Fruit fly (Drosophila melanogaster) whole organism, pupa: Measurements from ENCODE around the gene nompC.

ENCODE experiments used
- CG13204 ChIP-seq: fragments of 200-800 bp; sonication (Bioruptor generic); optimal IDR thresholded peaks from 2 replicates; lab custom pipeline; 2018; ENCODE audit warnings: missing biosample characterization, mild to moderate bottlenecking, missing genetic modification characterization, moderate library complexity
- CG15710 ChIP-seq: fragments of 200-800 bp; sonication (Bioruptor generic); optimal IDR thresholded peaks from 2 replicates; lab custom pipeline; 2018; ENCODE audit warnings: missing biosample characterization, mild to moderate bottlenecking, missing genetic modification characterization, moderate library complexity
- CG17806 ChIP-seq: fragments of 200-800 bp; sonication (Bioruptor generic); optimal IDR thresholded peaks from 2 replicates; lab custom pipeline; 2018; ENCODE audit warnings: missing biosample characterization, mild to moderate bottlenecking, missing genetic modification characterization, moderate library complexity
- CG4496 ChIP-seq: fragments of 200-800 bp; sonication (Bioruptor generic); IDR thresholded peaks from 3 replicates; pipeline ENCODE4 v1.3.6; 2022; ENCODE audit warnings: missing biosample characterization, missing genetic modification characterization
- CG8301 ChIP-seq: fragments of 200-800 bp; sonication (Bioruptor generic); optimal IDR thresholded peaks from 2 replicates; lab custom pipeline; 2018; ENCODE audit warnings: missing biosample characterization, mild to moderate bottlenecking, missing genetic modification characterization
- CG9948 ChIP-seq: fragments of 200-800 bp; sonication (Bioruptor generic); optimal IDR thresholded peaks from 2 replicates; lab custom pipeline; 2018; ENCODE audit warnings: missing biosample characterization, mild to moderate bottlenecking, missing genetic modification characterization, moderate library complexity
- D1 ChIP-seq: fragments of 200-800 bp; sonication (Bioruptor generic); optimal IDR thresholded peaks from 2 replicates; lab custom pipeline; 2018; ENCODE audit warnings: missing biosample characterization, mild to moderate bottlenecking, missing genetic modification characterization, moderate library complexity
- EcR ChIP-seq: fragments of 200-800 bp; sonication (Bioruptor generic); optimal IDR thresholded peaks from 3 replicates; lab custom pipeline; 2019; ENCODE audit warnings: missing biosample characterization, missing genetic modification characterization, mild to moderate bottlenecking, moderate library complexity, missing genetic modification reagents
- Pif1B ChIP-seq: fragments of 200-800 bp; sonication (Bioruptor generic); optimal IDR thresholded peaks from 3 replicates; lab custom pipeline; 2016; ENCODE audit warnings: missing biosample characterization, missing genetic modification characterization
- rn ChIP-seq: fragments of 200-800 bp; sonication (Bioruptor generic); IDR thresholded peaks from 2 replicates; pipeline ENCODE4 v1.3.6; 2022; ENCODE audit warnings: missing biosample characterization, missing genetic modification characterization

- TF ChIP-seq CG9948 (tag; lab: Kevin White, UChicago) (no peak), rn (GFP tag; lab: Robert Waterston, UW) (no peak), Pif1B (GFP tag; lab: Kevin White, UChicago) (no peak), D1 (tag; lab: Kevin White, UChicago) (no peak), CG8301 (no peak), CG4496 (GFP tag; lab: Robert Waterston, UW) (no peak), CG13204 (GFP tag; lab: Kevin White, UChicago) (no peak), CG17806 (no peak), EcR (GFP tag; lab: Kevin White, UChicago) (no peak), CG15710 (tag; lab: Kevin White, UChicago) (no peak)
These were observed 68.7 kb downstream of the nompC start for dm6 chr2L:5414635-5415191.
